Worm (Caenorhabditis elegans) whole organism, L4 larva: ENCODE measurements around the gene sdpn-1.

ENCODE experiments used
- D1046.2 ChIP-seq: fragments of 200-800 bp; sonication (Bioruptor generic); IDR thresholded peaks from 2 replicates; pipeline ENCODE4 v1.3.6; 2022; ENCODE audit warnings: missing genetic modification characterization, missing compliant biosample characterization
- F26F4.8 ChIP-seq: fragments of 200-800 bp; sonication (Bioruptor generic); conservative IDR thresholded peaks from 2 replicates; pipeline ENCODE4 v1.3.6; 2022; ENCODE audit warnings: missing genetic modification characterization, missing compliant biosample characterization
- F37D6.2 ChIP-seq: sonication (generic microtip); optimal IDR thresholded peaks from 2 replicates; lab custom pipeline; 2016; ENCODE audit warnings: mild to moderate bottlenecking, missing genetic modification characterization, missing compliant biosample characterization
- Y5F2A.4 ChIP-seq: fragments of 200-800 bp; sonication (Bioruptor generic); optimal IDR thresholded peaks from 2 replicates; lab custom pipeline; 2018; ENCODE audit warnings: mild to moderate bottlenecking, missing genetic modification characterization, missing compliant biosample characterization
- Y75B8A.6 ChIP-seq: fragments of 200-800 bp; sonication (Bioruptor generic); IDR thresholded peaks from 2 replicates; pipeline ENCODE4 v1.3.6; 2022; ENCODE audit warnings: missing genetic modification reagents, missing genetic modification characterization, missing compliant biosample characterization
- aly-2 ChIP-seq: sonication (generic microtip); optimal IDR thresholded peaks from 2 replicates; lab custom pipeline; 2018; ENCODE audit warnings: missing biosample characterization, missing genetic modification characterization
- ama-1 ChIP-seq: fragments of 150-350 bp; optimal IDR thresholded peaks from 2 replicates; lab custom pipeline; 2014; ENCODE audit warnings: inconsistent platforms, mixed read lengths
- ceh-20 ChIP-seq: fragments of 200-800 bp; sonication (Bioruptor generic); IDR thresholded peaks from 2 replicates; pipeline ENCODE4 v1.3.6; 2022; ENCODE audit warnings: missing genetic modification reagents, missing genetic modification characterization, missing compliant biosample characterization
- ceh-82 ChIP-seq: sonication (generic microtip); optimal IDR thresholded peaks from 2 replicates; lab custom pipeline; 2017; ENCODE audit warnings: missing biosample characterization, missing genetic modification characterization
- ces-1 ChIP-seq: fragments of 150-350 bp; sonication (generic microtip); optimal IDR thresholded peaks from 4 replicates; lab custom pipeline; 2014; ENCODE audit warnings: missing biosample characterization, missing genetic modification reagents, missing genetic modification characterization
- ctbp-1 ChIP-seq: fragments of 200-800 bp; sonication (Bioruptor generic); IDR thresholded peaks from 2 replicates; pipeline ENCODE4 v1.3.6; 2022; ENCODE audit warnings: missing genetic modification reagents, missing genetic modification characterization, missing compliant biosample characterization
- daf-12 ChIP-seq: fragments of 150-350 bp; optimal IDR thresholded peaks from 2 replicates; lab custom pipeline; 2014; ENCODE audit warnings: missing biosample characterization, missing genetic modification reagents, missing genetic modification characterization
- daf-8 ChIP-seq: fragments of 200-800 bp; sonication (Bioruptor generic); IDR thresholded peaks from 2 replicates; pipeline ENCODE4 v1.3.6; 2022; ENCODE audit warnings: missing genetic modification characterization, missing compliant biosample characterization
- dmd-6 ChIP-seq: fragments of 200-800 bp; sonication (Bioruptor generic); IDR thresholded peaks from 2 replicates; pipeline ENCODE4 v1.3.6; 2022; ENCODE audit warnings: missing genetic modification reagents, missing genetic modification characterization, missing compliant biosample characterization
- duxl-1 ChIP-seq: sonication (generic microtip); optimal IDR thresholded peaks from 2 replicates; lab custom pipeline; 2016; ENCODE audit warnings: mild to moderate bottlenecking, missing genetic modification characterization, moderate library complexity, missing compliant biosample characterization; ENCODE audit not compliant: poor library complexity
- dve-1 ChIP-seq: sonication (generic microtip); optimal IDR thresholded peaks from 2 replicates; lab custom pipeline; 2017; ENCODE audit warnings: antibody characterized with exemption, mild to moderate bottlenecking, missing genetic modification characterization, missing compliant biosample characterization; ENCODE audit not compliant: insufficient read depth
- egl-43 ChIP-seq: fragments of 200-800 bp; sonication (Bioruptor generic); IDR thresholded peaks from 2 replicates; pipeline ENCODE4 v1.3.6; 2022; ENCODE audit warnings: missing genetic modification reagents, missing genetic modification characterization, missing compliant biosample characterization
- fkh-10 ChIP-seq: fragments of 150-350 bp; optimal IDR thresholded peaks from 2 replicates; lab custom pipeline; 2014; ENCODE audit warnings: missing biosample characterization, missing genetic modification reagents, missing genetic modification characterization
- fos-1 ChIP-seq: fragments of 150-350 bp; optimal IDR thresholded peaks from 2 replicates; lab custom pipeline; 2014; ENCODE audit warnings: missing biosample characterization, missing genetic modification characterization
- gei-8 ChIP-seq: fragments of 200-800 bp; sonication (Bioruptor generic); optimal IDR thresholded peaks from 2 replicates; lab custom pipeline; 2018; ENCODE audit warnings: mild to moderate bottlenecking, missing genetic modification characterization, missing compliant biosample characterization
- hlh-30 ChIP-seq: sonication (generic microtip); optimal IDR thresholded peaks from 2 replicates; lab custom pipeline; 2017; ENCODE audit warnings: antibody characterized with exemption, mild to moderate bottlenecking, missing genetic modification characterization, missing compliant biosample characterization; ENCODE audit not compliant: insufficient read depth
- hmg-1.1 ChIP-seq: fragments of 200-800 bp; sonication (Bioruptor generic); IDR thresholded peaks from 2 replicates; pipeline ENCODE4 v1.3.6; 2022; ENCODE audit warnings: missing genetic modification reagents, missing genetic modification characterization, missing compliant biosample characterization
- jun-1 ChIP-seq: fragments of 150-350 bp; optimal IDR thresholded peaks from 2 replicates; lab custom pipeline; 2014; ENCODE audit warnings: missing biosample characterization, missing genetic modification reagents, missing genetic modification characterization
- lim-7 ChIP-seq: fragments of 200-800 bp; sonication (Bioruptor generic); IDR thresholded peaks from 2 replicates; pipeline ENCODE4 v1.3.6; 2022; ENCODE audit warnings: missing genetic modification characterization, missing compliant biosample characterization
- lin-13 ChIP-seq: fragments of 150-350 bp; optimal IDR thresholded peaks from 2 replicates; lab custom pipeline; 2014; ENCODE audit warnings: missing biosample characterization, missing genetic modification reagents, missing genetic modification characterization
- lin-15B ChIP-seq: fragments of 150-350 bp; sonication (generic microtip); optimal IDR thresholded peaks from 3 replicates; lab custom pipeline; 2014; ENCODE audit warnings: missing biosample characterization, missing genetic modification characterization
- lin-39 ChIP-seq: fragments of 150-350 bp; optimal IDR thresholded peaks from 2 replicates; lab custom pipeline; 2014; ENCODE audit warnings: missing biosample characterization, missing genetic modification reagents, missing genetic modification characterization
- lsy-2 ChIP-seq, 2 experiments: fragments of 150-350 bp in 1 of 2; sonication (generic microtip) in 1 of 2; optimal IDR thresholded peaks; 2 replicates each; lab custom pipeline; 2014 to 2017; ENCODE audit warnings: missing biosample characterization in 2 of 2, missing genetic modification characterization in 2 of 2
- madf-5 ChIP-seq, 2 experiments: fragments of 200-800 bp; sonication (Bioruptor generic); IDR thresholded peaks; 2 replicates each; pipeline ENCODE4 v1.3.6; 2022; ENCODE audit warnings: missing compliant biosample characterization in 2 of 2, missing genetic modification characterization in 2 of 2
- madf-9 ChIP-seq: fragments of 200-800 bp; sonication (Bioruptor generic); conservative IDR thresholded peaks from 2 replicates; pipeline ENCODE4 v1.3.6; 2022; ENCODE audit warnings: missing genetic modification reagents, missing genetic modification characterization, missing compliant biosample characterization
- mdl-1 ChIP-seq, 2 experiments: fragments of 150-350 bp in 1 of 2; sonication (generic microtip) in 1 of 2; optimal IDR thresholded peaks; 2 replicates each; lab custom pipeline; 2014 to 2017; ENCODE audit warnings: missing biosample characterization in 2 of 2, missing genetic modification characterization in 2 of 2
- mdt-29 ChIP-seq: fragments of 200-800 bp; sonication (Bioruptor generic); IDR thresholded peaks from 2 replicates; pipeline ENCODE4 v1.3.6; 2022; ENCODE audit warnings: missing genetic modification reagents, missing genetic modification characterization, missing compliant biosample characterization
- mes-2 ChIP-seq: sonication (generic microtip); optimal IDR thresholded peaks from 2 replicates; lab custom pipeline; 2016; ENCODE audit warnings: missing genotype, mild to moderate bottlenecking, missing genetic modification characterization, missing compliant biosample characterization; ENCODE audit not compliant: poor library complexity, severe bottlenecking
- mxl-2 ChIP-seq: fragments of 200-800 bp; sonication (Bioruptor generic); conservative IDR thresholded peaks from 2 replicates; pipeline ENCODE4 v1.3.6; 2022; ENCODE audit warnings: missing genetic modification reagents, missing genetic modification characterization, missing compliant biosample characterization
- mxl-3 ChIP-seq: fragments of 200-800 bp; sonication (Bioruptor generic); optimal IDR thresholded peaks from 2 replicates; lab custom pipeline; 2018; ENCODE audit warnings: mild to moderate bottlenecking, missing genetic modification characterization, missing compliant biosample characterization
- nhr-102 ChIP-seq: sonication (generic microtip); optimal IDR thresholded peaks from 2 replicates; lab custom pipeline; 2016; ENCODE audit warnings: mild to moderate bottlenecking, missing genetic modification characterization, moderate library complexity, missing compliant biosample characterization
- nhr-11 ChIP-seq: fragments of 150-350 bp; optimal IDR thresholded peaks from 2 replicates; lab custom pipeline; 2014; ENCODE audit warnings: missing biosample characterization, missing genetic modification characterization
- nhr-111 ChIP-seq: fragments of 200-800 bp; sonication (Bioruptor generic); optimal IDR thresholded peaks from 2 replicates; lab custom pipeline; 2018; ENCODE audit warnings: mild to moderate bottlenecking, missing genetic modification characterization, missing compliant biosample characterization
- nhr-48 ChIP-seq: sonication (generic microtip); optimal IDR thresholded peaks from 2 replicates; lab custom pipeline; 2016; ENCODE audit warnings: mild to moderate bottlenecking, missing genetic modification characterization, missing compliant biosample characterization
- pha-4 ChIP-seq, 2 experiments: fragments of 150-350 bp in 1 of 2; fragments of 200-800 bp in 1 of 2; sonication (Bioruptor generic) in 1 of 2; IDR thresholded peaks in 1 of 2; optimal IDR thresholded peaks in 1 of 2; 2 replicates each; pipeline versions ENCODE4 v1.3.6 to Lab custom; 2014 to 2022; ENCODE audit warnings: missing genetic modification characterization in 2 of 2, missing genetic modification reagents in 2 of 2, missing biosample characterization in 1 of 2, missing compliant biosample characterization in 1 of 2
- rbr-2 ChIP-seq: sonication (generic microtip); optimal IDR thresholded peaks from 2 replicates; lab custom pipeline; 2016; ENCODE audit warnings: missing genotype, missing genetic modification characterization, missing compliant biosample characterization
- saeg-2 ChIP-seq: fragments of 200-800 bp; sonication (Bioruptor generic); IDR thresholded peaks from 2 replicates; pipeline ENCODE4 v1.3.6; 2022; ENCODE audit warnings: missing genetic modification reagents, missing genetic modification characterization, missing compliant biosample characterization
- snpc-1.2 ChIP-seq: fragments of 200-800 bp; sonication (Bioruptor generic); IDR thresholded peaks from 2 replicates; pipeline ENCODE4 v1.3.6; 2022; ENCODE audit warnings: missing genetic modification reagents, missing genetic modification characterization, missing compliant biosample characterization
- snpc-4 ChIP-seq: fragments of 150-350 bp; optimal IDR thresholded peaks from 2 replicates; lab custom pipeline; 2014; ENCODE audit warnings: missing biosample characterization, missing genetic modification characterization
- spr-3 ChIP-seq: fragments of 200-800 bp; sonication (Bioruptor generic); optimal IDR thresholded peaks from 2 replicates; lab custom pipeline; 2018; ENCODE audit warnings: mild to moderate bottlenecking, missing genetic modification characterization, missing compliant biosample characterization
- tag-97 ChIP-seq: fragments of 200-800 bp; sonication (Bioruptor generic); IDR thresholded peaks from 2 replicates; pipeline ENCODE4 v1.3.6; 2022; ENCODE audit warnings: missing genetic modification characterization, missing compliant biosample characterization
- tra-1 ChIP-seq: fragments of 200-800 bp; sonication (Bioruptor generic); IDR thresholded peaks from 2 replicates; pipeline ENCODE4 v1.3.6; 2022; ENCODE audit warnings: missing genetic modification reagents, missing genetic modification characterization, missing compliant biosample characterization
- vab-7 ChIP-seq: fragments of 200-800 bp; sonication (Bioruptor generic); IDR thresholded peaks from 2 replicates; pipeline ENCODE4 v1.3.6; 2022; ENCODE audit warnings: missing genetic modification reagents, missing genetic modification characterization, missing compliant biosample characterization
- zag-1 ChIP-seq: fragments of 150-350 bp; optimal IDR thresholded peaks from 2 replicates; lab custom pipeline; 2014; ENCODE audit warnings: missing biosample characterization, missing genetic modification characterization
- zfp-3 ChIP-seq: fragments of 200-800 bp; sonication (Bioruptor generic); conservative IDR thresholded peaks from 2 replicates; pipeline ENCODE4 v1.3.6; 2022; ENCODE audit warnings: missing genetic modification reagents, missing genetic modification characterization, missing compliant biosample characterization

The sdpn-1 gene

ce11 chrX:8021609-8022008 lies 23.6 kb upstream of the sdpn-1 start (continued):
- TF ChIP-seq pha-4 (GFP tag; IDR thresholded peaks at IDR 0.05; lab: Robert Waterston, UW) (peak; percentile 33; the same call in 1 of the 2 replicates), pha-4 (tag; optimal IDR thresholded peaks at IDR 0.05; lab: Kevin White, UChicago) (no peak), Y5F2A.4 (GFP tag; lab: Kevin White, UChicago) (no peak), mdt-29 (GFP tag; lab: Robert Waterston, UW) (peak; percentile 52; the same call in 1 of the 2 replicates), mxl-2 (GFP tag; lab: Robert Waterston, UW) (no peak), tra-1 (GFP tag; lab: Robert Waterston, UW) (peak; percentile 58; the same call in 1 of the 2 replicates), hmg-1.1 (GFP tag; lab: Robert Waterston, UW) (peak; percentile 81), snpc-1.2 (GFP tag; lab: Robert Waterston, UW) (peak; percentile 46; the same call in 1 of the 2 replicates), mes-2 (tag; lab: Kevin White, UChicago) (peak; percentile 65), zfp-3 (GFP tag; lab: Robert Waterston, UW) (no peak; the same call in 1 of the 2 replicates), mxl-3 (GFP tag; lab: Kevin White, UChicago) (peak; percentile 21), zag-1 (tag; lab: Kevin White, UChicago) (no peak), jun-1 (no peak), nhr-111 (GFP tag; lab: Kevin White, UChicago) (no peak), hlh-30 (tag; lab: Kevin White, UChicago) (peak; percentile 98), D1046.2 (no peak), nhr-102 (tag; lab: Kevin White, UChicago) (peak; percentile 43), aly-2 (no peak), Y75B8A.6 (GFP tag; lab: Robert Waterston, UW) (no peak), daf-12 (tag; lab: Kevin White, UChicago) (no peak), lin-15B (no peak), dmd-6 (GFP tag; lab: Robert Waterston, UW) (peak; percentile 66), snpc-4 (tag; lab: Kevin White, UChicago) (no peak), ceh-20 (peak; percentile 91), ama-1 (lab: Kevin White, UChicago) (peak; percentile 62), egl-43 (GFP tag; lab: Robert Waterston, UW) (peak; percentile 84), saeg-2 (GFP tag; lab: Robert Waterston, UW) (no peak), nhr-48 (tag; lab: Kevin White, UChicago) (peak; percentile 53), nhr-11 (tag; lab: Kevin White, UChicago) (peak; percentile 93), dve-1 (tag; lab: Kevin White, UChicago) (peak; percentile 74), duxl-1 (no peak), madf-9 (0 out of 2 replicates have a peak, but pooled peaks have one; percentile 17), gei-8 (peak; percentile 29), ctbp-1 (peak; percentile 95), lsy-2 (tag; optimal IDR thresholded peaks at IDR 0.05; lab: Kevin White, UChicago) (peak; percentile 62 to 89), F37D6.2 (tag; lab: Kevin White, UChicago) (peak; percentile 75), F26F4.8 (GFP tag; lab: Robert Waterston, UW) (no peak)

- TF ChIP-seq tag-97 (GFP tag; lab: Robert Waterston, UW) (no peak), duxl-1 (no peak), ces-1 (GFP tag; lab: Kevin White, UChicago) (no peak), fos-1 (no peak), madf-5 (GFP tag; IDR thresholded peaks at IDR 0.05; lab: Robert Waterston, UW) (0 out of 4 replicates have a peak, but pooled peaks of 1 of the 2 experiments have one; percentile 34), fkh-10 (GFP tag; lab: Kevin White, UChicago) (peak; percentile 93), lin-13 (GFP tag; lab: Kevin White, UChicago) (peak; percentile 59), lim-7 (0 out of 2 replicates have a peak, but pooled peaks have one; percentile 12), rbr-2 (tag; lab: Kevin White, UChicago) (peak; percentile 88), hlh-30 (tag; lab: Kevin White, UChicago) (peak; percentile 99), lin-39 (no peak), daf-8 (GFP tag; lab: Robert Waterston, UW) (no peak), ceh-82 (tag; lab: Kevin White, UChicago) (no peak), gei-8 (peak; percentile 81), ctbp-1 (peak; percentile 59; the same call in 1 of the 2 replicates), vab-7 (GFP tag; lab: Robert Waterston, UW) (peak; percentile 46; the same call in 1 of the 2 replicates), mdl-1 (tag; optimal IDR thresholded peaks at IDR 0.05; lab: Kevin White, UChicago) (peak; percentile 88 to 98), spr-3 (GFP tag; lab: Kevin White, UChicago) (no peak)
Observed at ce11 chrX:8019665-8020064, 21.6 kb upstream of the sdpn-1 start.
